Worm (Caenorhabditis elegans): ENCODE data around the gene ubc-23.

- no peak for TF ChIP-seq F49E8.2 (tag; optimal IDR thresholded peaks at IDR 0.05; ENCODE audit: insufficient read depth)
- TF ChIP-seq ccch-3 (GFP tag; optimal IDR thresholded peaks at IDR 0.05), result no peak
- no peak for TF ChIP-seq F10E7.11 (tag; optimal IDR thresholded peaks at IDR 0.05)
- TF ChIP-seq madf-10 (tag; optimal IDR thresholded peaks at IDR 0.05), result no peak
- TF ChIP-seq ceh-27 (GFP tag; optimal IDR thresholded peaks at IDR 0.05), result no peak
- TF ChIP-seq aptf-3 (GFP tag; IDR thresholded peaks at IDR 0.05), result no peak
- TF ChIP-seq hrde-1 (tag; optimal IDR thresholded peaks at IDR 0.05; ENCODE audit: borderline replicate concordance), result no peak
- TF ChIP-seq madf-6 (GFP tag; IDR thresholded peaks at IDR 0.05), result no peak
These were observed 35.3 kb downstream of the ubc-23 start, which contains the start of gene C06E2.2 for ce11 chrX:8879349-8879748.

All from whole organism, young adult.